Fruit fly (Drosophila melanogaster) whole organism, embryonic: ENCODE results near the gene CG10809.

Experiments used
- BEAF-32 ChIP-seq: fragments of 200-800 bp; sonication (Bioruptor generic); optimal IDR thresholded peaks from 3 replicates; lab custom pipeline; 2017; ENCODE audit warnings: missing biosample characterization, missing genetic modification characterization, mild to moderate bottlenecking, moderate library complexity, missing genetic modification reagents
- Blimp-1 ChIP-seq: fragments of 200-800 bp; sonication (Bioruptor generic); optimal IDR thresholded peaks from 3 replicates; lab custom pipeline; 2018; ENCODE audit warnings: missing biosample characterization, missing genetic modification characterization, mild to moderate bottlenecking, moderate library complexity, missing genetic modification reagents
- CG10274 ChIP-seq: fragments of 200-800 bp; sonication (Bioruptor generic); optimal IDR thresholded peaks from 3 replicates; lab custom pipeline; 2017; ENCODE audit warnings: missing biosample characterization, mild to moderate bottlenecking, missing genetic modification characterization
- CG10543 ChIP-seq: fragments of 200-800 bp; sonication (Bioruptor generic); optimal IDR thresholded peaks from 3 replicates; lab custom pipeline; 2017; ENCODE audit warnings: missing biosample characterization, mild to moderate bottlenecking, missing genetic modification characterization, moderate library complexity
- CG12769 ChIP-seq: fragments of 200-800 bp; sonication (Bioruptor generic); optimal IDR thresholded peaks from 2 replicates; lab custom pipeline; 2019; ENCODE audit warnings: missing biosample characterization, mild to moderate bottlenecking, missing genetic modification characterization, moderate library complexity
- CG13624 ChIP-seq: fragments of 200-800 bp; sonication (Bioruptor generic); optimal IDR thresholded peaks from 2 replicates; lab custom pipeline; 2016; ENCODE audit warnings: missing biosample characterization, missing genetic modification characterization
- CG14667 ChIP-seq: fragments of 200-800 bp; sonication (Bioruptor generic); IDR thresholded peaks from 2 replicates; pipeline ENCODE4 v1.3.6; 2022; ENCODE audit warnings: missing biosample characterization, missing genetic modification characterization
- CG15479 ChIP-seq: fragments of 200-800 bp; sonication (Bioruptor generic); optimal IDR thresholded peaks from 3 replicates; lab custom pipeline; 2019; ENCODE audit warnings: missing biosample characterization, mild to moderate bottlenecking, missing genetic modification characterization, moderate library complexity
- CG1603 ChIP-seq: fragments of 200-800 bp; sonication (Bioruptor generic); optimal IDR thresholded peaks from 2 replicates; lab custom pipeline; 2019; ENCODE audit warnings: missing biosample characterization, mild to moderate bottlenecking, missing genetic modification characterization, moderate library complexity
- CG17568 ChIP-seq: fragments of 200-800 bp; sonication (Bioruptor generic); optimal IDR thresholded peaks from 2 replicates; lab custom pipeline; 2018; ENCODE audit warnings: missing biosample characterization, mild to moderate bottlenecking, missing genetic modification characterization, moderate library complexity
- CG17829 ChIP-seq: fragments of 200-800 bp; optimal IDR thresholded peaks from 2 replicates; lab custom pipeline; 2019; ENCODE audit warnings: missing biosample characterization, mild to moderate bottlenecking, missing genetic modification characterization, moderate library complexity
- CG18619 ChIP-seq: fragments of 200-800 bp; sonication (Bioruptor generic); optimal IDR thresholded peaks from 3 replicates; lab custom pipeline; 2017; ENCODE audit warnings: missing biosample characterization, mild to moderate bottlenecking, missing genetic modification characterization
- CG31388 ChIP-seq: fragments of 200-800 bp; sonication (Bioruptor generic); optimal IDR thresholded peaks from 2 replicates; lab custom pipeline; 2016; ENCODE audit warnings: missing biosample characterization, missing genetic modification characterization
- CG3163 ChIP-seq: fragments of 200-800 bp; sonication (Bioruptor generic); optimal IDR thresholded peaks from 3 replicates; lab custom pipeline; 2016; ENCODE audit warnings: missing biosample characterization, missing genetic modification characterization
- CG32532 ChIP-seq: fragments of 200-800 bp; sonication (Bioruptor generic); IDR thresholded peaks from 2 replicates; pipeline ENCODE4 v1.3.6; 2022; ENCODE audit warnings: missing biosample characterization, missing genetic modification characterization
- CG3726 ChIP-seq: fragments of 200-800 bp; sonication (Bioruptor generic); IDR thresholded peaks from 3 replicates; pipeline ENCODE4, ENCODE4 v1.3.6; 2022; ENCODE audit warnings: missing biosample characterization, missing genetic modification characterization
- CG3838 ChIP-seq: fragments of 200-800 bp; sonication (Bioruptor generic); optimal IDR thresholded peaks from 3 replicates; lab custom pipeline; 2016; ENCODE audit warnings: missing biosample characterization, missing genetic modification characterization
- CG4360 ChIP-seq: fragments of 200-800 bp; sonication (Bioruptor generic); IDR thresholded peaks from 2 replicates; pipeline ENCODE4 v1.3.6; 2022; ENCODE audit warnings: missing biosample characterization, missing genetic modification characterization
- CG6683 ChIP-seq: fragments of 200-800 bp; sonication (Bioruptor generic); optimal IDR thresholded peaks from 2 replicates; lab custom pipeline; 2017; ENCODE audit warnings: missing biosample characterization, mild to moderate bottlenecking, missing genetic modification characterization, missing genetic modification reagents
- CG6813 ChIP-seq: fragments of 200-800 bp; sonication (Bioruptor generic); optimal IDR thresholded peaks from 2 replicates; lab custom pipeline; 2017; ENCODE audit warnings: missing biosample characterization, missing genetic modification characterization, mild to moderate bottlenecking, moderate library complexity, missing genetic modification reagents
- CG7271 ChIP-seq: fragments of 200-800 bp; sonication (Bioruptor generic); optimal IDR thresholded peaks from 2 replicates; lab custom pipeline; 2018; ENCODE audit warnings: missing biosample characterization, mild to moderate bottlenecking, missing genetic modification characterization, moderate library complexity
- CG7839 ChIP-seq: fragments of 200-800 bp; sonication (Bioruptor generic); optimal IDR thresholded peaks from 3 replicates; lab custom pipeline; 2018; ENCODE audit warnings: missing biosample characterization, mild to moderate bottlenecking, missing genetic modification characterization, moderate library complexity
- CG9727 ChIP-seq: fragments of 200-800 bp; sonication (Bioruptor generic); optimal IDR thresholded peaks from 3 replicates; lab custom pipeline; 2017; ENCODE audit warnings: missing biosample characterization, mild to moderate bottlenecking, missing genetic modification characterization
- Drgx ChIP-seq: fragments of 200-800 bp; sonication (Bioruptor generic); IDR thresholded peaks from 2 replicates; pipeline ENCODE4 v1.3.6; 2022; ENCODE audit warnings: missing biosample characterization, missing genetic modification characterization
- Hand ChIP-seq: fragments of 200-800 bp; sonication (Bioruptor generic); optimal IDR thresholded peaks from 2 replicates; lab custom pipeline; 2017; ENCODE audit warnings: mild to moderate bottlenecking, missing biosample characterization, missing genetic modification reagents, missing genetic modification characterization
- Mes4 ChIP-seq: fragments of 200-800 bp; sonication (Bioruptor generic); optimal IDR thresholded peaks from 2 replicates; lab custom pipeline; 2016; ENCODE audit warnings: missing biosample characterization, missing genetic modification characterization
- Poxn ChIP-seq: fragments of 200-800 bp; sonication (Bioruptor generic); IDR thresholded peaks from 2 replicates; pipeline ENCODE4 v1.3.6; 2022; ENCODE audit warnings: missing biosample characterization, missing genetic modification characterization
- Sox102F ChIP-seq: fragments of 200-800 bp; sonication (Bioruptor generic); optimal IDR thresholded peaks from 2 replicates; lab custom pipeline; 2018; ENCODE audit warnings: missing biosample characterization, mild to moderate bottlenecking, missing genetic modification characterization, moderate library complexity
- cad ChIP-seq: fragments of >200 bp; optimal IDR thresholded peaks from 2 replicates; lab custom pipeline; 2017; ENCODE audit warnings: missing biosample characterization, missing genetic modification characterization
- corto ChIP-seq: fragments of 200-800 bp; sonication (Bioruptor generic); optimal IDR thresholded peaks from 2 replicates; lab custom pipeline; 2016; ENCODE audit warnings: missing biosample characterization, mild to moderate bottlenecking, missing genetic modification characterization, moderate library complexity
- da ChIP-seq: fragments of 200-800 bp; sonication (Bioruptor generic); optimal IDR thresholded peaks from 2 replicates; lab custom pipeline; 2016; ENCODE audit warnings: missing biosample characterization, missing genetic modification characterization
- dan ChIP-seq: fragments of 200-800 bp; sonication (Bioruptor generic); IDR thresholded peaks from 2 replicates; pipeline ENCODE4 v1.3.6; 2022; ENCODE audit warnings: missing biosample characterization, missing genetic modification characterization
- ham ChIP-seq: fragments of 200-800 bp; sonication (Bioruptor generic); IDR thresholded peaks from 2 replicates; pipeline ENCODE4 v1.3.6; 2022; ENCODE audit warnings: missing biosample characterization, missing genetic modification characterization
- hbn ChIP-seq: fragments of 200-800 bp; sonication (Bioruptor generic); IDR thresholded peaks from 2 replicates; pipeline ENCODE4 v1.3.6; 2022; ENCODE audit warnings: missing biosample characterization, missing genetic modification characterization; ENCODE audit not compliant: partially characterized antibody
- hth ChIP-seq: fragments of >200 bp; optimal IDR thresholded peaks from 2 replicates; lab custom pipeline; 2017; ENCODE audit warnings: inconsistent platforms
- oc ChIP-seq: fragments of 200-800 bp; sonication (Bioruptor generic); optimal IDR thresholded peaks from 2 replicates; lab custom pipeline; 2018; ENCODE audit warnings: missing biosample characterization, mild to moderate bottlenecking, missing genetic modification characterization, moderate library complexity
- otp ChIP-seq: fragments of 200-800 bp; sonication (Bioruptor generic); IDR thresholded peaks from 3 replicates; pipeline ENCODE4, ENCODE4 v1.3.6; 2022; ENCODE audit warnings: missing biosample characterization, missing genetic modification characterization
- pros ChIP-seq: fragments of 200-800 bp; sonication (Bioruptor generic); optimal IDR thresholded peaks from 3 replicates; lab custom pipeline; 2019; ENCODE audit warnings: missing biosample characterization, mild to moderate bottlenecking, missing genetic modification characterization, moderate library complexity
- pzg ChIP-seq: fragments of 200-800 bp; sonication (Bioruptor generic); optimal IDR thresholded peaks from 3 replicates; lab custom pipeline; 2018; ENCODE audit warnings: missing biosample characterization, mild to moderate bottlenecking, missing genetic modification characterization, moderate library complexity
- salm ChIP-seq: fragments of 200-800 bp; sonication (Bioruptor generic); optimal IDR thresholded peaks from 2 replicates; lab custom pipeline; 2018; ENCODE audit warnings: missing biosample characterization, mild to moderate bottlenecking, missing genetic modification characterization
- schlank ChIP-seq: fragments of 200-800 bp; sonication (Bioruptor generic); optimal IDR thresholded peaks from 2 replicates; lab custom pipeline; 2018; ENCODE audit warnings: missing biosample characterization, mild to moderate bottlenecking, missing genetic modification characterization
- slou ChIP-seq: fragments of 200-800 bp; sonication (Bioruptor generic); optimal IDR thresholded peaks from 3 replicates; lab custom pipeline; 2016; ENCODE audit warnings: missing biosample characterization, missing genetic modification characterization
- wek ChIP-seq: fragments of 200-800 bp; sonication (Bioruptor generic); optimal IDR thresholded peaks from 3 replicates; lab custom pipeline; 2018; ENCODE audit warnings: missing biosample characterization, mild to moderate bottlenecking, missing genetic modification characterization, moderate library complexity
- wor ChIP-seq: fragments of 200-800 bp; sonication (Bioruptor generic); IDR thresholded peaks from 2 replicates; pipeline ENCODE4 v1.3.6; 2022; ENCODE audit warnings: missing biosample characterization, missing genetic modification characterization

CG10809 gene

DNA sequence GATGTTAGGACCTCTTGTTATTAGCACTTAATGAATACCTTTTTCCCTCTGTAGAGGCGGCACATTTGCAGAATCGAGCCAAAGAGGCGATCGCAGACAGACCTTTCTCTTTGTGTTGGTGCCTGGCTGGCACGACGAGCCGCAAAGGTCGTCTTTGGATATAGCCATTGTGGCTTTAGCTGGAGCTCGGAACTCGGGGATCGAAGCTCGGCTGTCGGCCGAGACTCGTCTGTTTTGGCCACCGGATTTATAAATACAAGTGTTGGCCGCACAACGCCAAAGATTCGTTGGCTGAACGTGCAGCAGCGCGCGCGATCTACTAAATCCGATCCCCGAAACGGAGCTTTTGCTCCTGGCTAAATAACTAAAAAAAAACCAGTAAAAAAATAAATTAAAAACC lies 19.0 kb upstream of the CG10809 start, which contains the start of gene CG34382:
CG34382 (plus strand) TSS at position 301 of the 400 bp plus-strand sequence.
- no peak for TF ChIP-seq Mes4 (GFP tag; lab: Kevin White, UChicago)
- 0 out of 3 replicates have a peak, but pooled peaks have one; percentile 23 for TF ChIP-seq CG3726

DNA sequence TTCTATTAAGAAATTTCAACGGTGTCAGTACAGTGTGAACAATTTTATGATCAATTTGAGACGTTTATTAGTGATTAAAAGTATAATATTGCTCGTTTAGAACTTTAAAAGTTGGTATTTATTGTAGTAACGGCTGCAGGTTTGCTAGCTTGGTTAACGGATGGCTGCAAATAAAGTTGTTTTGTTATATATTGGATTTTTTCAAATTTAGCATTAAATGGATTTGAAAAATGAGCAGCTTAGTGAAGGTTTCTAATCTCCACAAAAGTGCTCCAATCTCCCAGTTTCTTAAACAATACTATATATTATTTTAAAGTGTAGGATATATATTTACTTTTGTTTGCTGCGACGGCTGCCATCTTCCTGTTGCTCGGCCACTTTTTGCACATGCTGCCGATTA lies 12.3 kb upstream of the CG10809 start:
- no peak for TF ChIP-seq BEAF-32 (GFP tag; lab: Kevin White, UChicago)
- no peak for TF ChIP-seq cad
- TF ChIP-seq schlank (tag; lab: Kevin White, UChicago) = no peak
- TF ChIP-seq wor (GFP tag; lab: Robert Waterston, UW) = no peak
- TF ChIP-seq Drgx (GFP tag; lab: Robert Waterston, UW) = peak; percentile 49; the same call in 1 of the 2 replicates
- TF ChIP-seq CG9727 (GFP tag; lab: Kevin White, UChicago) = no peak

DNA sequence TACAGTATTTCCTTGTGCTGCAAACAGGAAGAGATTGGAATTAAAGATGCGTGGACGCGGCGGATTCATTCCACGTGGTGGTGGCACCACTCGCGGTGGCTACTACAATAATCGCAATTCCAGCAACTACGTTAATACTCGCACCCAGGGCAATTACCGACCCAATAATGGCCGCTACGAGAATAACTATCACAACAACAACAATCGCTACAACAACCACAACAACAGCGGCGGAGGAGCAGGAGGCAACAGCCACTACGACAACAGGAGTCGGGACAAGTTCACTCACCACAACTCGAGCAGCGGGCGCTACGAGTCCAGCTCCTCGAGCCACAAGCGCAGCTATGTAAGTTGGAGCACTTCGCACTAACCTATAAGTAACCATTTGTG lies 5.4 kb upstream of the CG10809 start:
- TF ChIP-seq CG4360 (GFP tag; lab: Robert Waterston, UW) (peak; percentile 91), CG7839 (no peak)

DNA sequence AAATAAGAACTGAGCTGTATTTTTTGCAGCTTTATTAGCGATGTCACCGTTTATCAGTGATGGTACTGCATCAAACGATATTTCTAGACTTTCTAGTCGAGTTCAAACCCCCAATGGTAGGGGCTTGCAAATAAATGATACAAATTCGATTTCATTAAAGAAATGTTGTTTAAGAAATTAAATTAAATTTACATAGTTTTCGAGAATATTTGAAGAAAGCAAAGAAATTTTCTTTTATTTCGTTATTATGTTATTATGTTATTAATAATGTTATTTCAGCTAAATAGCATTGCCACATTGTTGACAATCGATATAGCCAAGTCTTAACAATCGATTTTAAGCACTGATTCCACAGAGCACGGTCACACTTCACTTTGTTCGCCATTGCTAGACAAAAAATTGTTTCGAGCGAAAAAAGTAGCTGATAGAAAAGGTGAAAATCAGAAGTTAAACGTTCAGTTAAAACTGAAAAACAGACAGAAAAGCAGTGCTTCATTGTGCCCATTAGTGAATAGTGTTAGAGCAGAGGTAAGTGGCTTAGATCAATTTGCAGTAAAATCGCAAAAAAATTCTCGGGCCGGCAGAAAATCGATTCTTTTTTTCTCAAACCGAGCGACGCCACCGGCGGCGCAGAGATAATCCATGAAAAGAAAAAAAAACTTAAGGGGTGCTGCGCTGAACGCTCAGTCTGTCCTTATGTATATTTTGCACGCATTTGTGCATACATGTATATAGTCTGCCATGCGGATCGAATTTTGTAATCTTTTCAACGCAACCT lies 4.8 kb upstream of the CG10809 start, which contains the start of the genes iPLA2-VIA and Ciz1:
iPLA2-VIA (minus strand) TSS at position 75 of the 778 bp plus-strand sequence.
Ciz1 (plus strand) TSS at position 365 of the 778 bp plus-strand sequence.
- no peak for TF ChIP-seq CG13624 (GFP tag; lab: Kevin White, UChicago)
- no peak for TF ChIP-seq Poxn (GFP tag; lab: Robert Waterston, UW)
- no peak for TF ChIP-seq dan (GFP tag; lab: Robert Waterston, UW)
- TF ChIP-seq CG15479 (GFP tag; lab: Kevin White, UChicago) = no peak
- no peak for TF ChIP-seq da (GFP tag; lab: Kevin White, UChicago)
- no peak for TF ChIP-seq CG3163 (GFP tag; lab: Kevin White, UChicago)
- no peak for TF ChIP-seq slou (GFP tag; lab: Kevin White, UChicago)
- TF ChIP-seq CG6683 (GFP tag; lab: Kevin White, UChicago) = no peak
- TF ChIP-seq CG17568 (GFP tag; lab: Kevin White, UChicago) = no peak
- no peak for TF ChIP-seq CG3838 (GFP tag; lab: Kevin White, UChicago)
- no peak for TF ChIP-seq ham (GFP tag; lab: Robert Waterston, UW)
- TF ChIP-seq CG18619 (GFP tag; lab: Kevin White, UChicago) = no peak
- TF ChIP-seq CG10543 (GFP tag; lab: Kevin White, UChicago) = no peak
- TF ChIP-seq CG1603 (tag; lab: Kevin White, UChicago) = no peak
- TF ChIP-seq hth (lab: Kevin White, UChicago) = no peak
- TF ChIP-seq CG14667 (GFP tag; lab: Robert Waterston, UW) = no peak
- TF ChIP-seq CG31388 (GFP tag; lab: Kevin White, UChicago) = no peak
- TF ChIP-seq oc (tag; lab: Kevin White, UChicago) = no peak
- no peak for TF ChIP-seq wek (GFP tag; lab: Kevin White, UChicago)
- TF ChIP-seq hbn = peak; percentile 50; the same call in 1 of the 2 replicates
- TF ChIP-seq CG7271 (tag; lab: Kevin White, UChicago) = no peak
- TF ChIP-seq Sox102F (GFP tag; lab: Kevin White, UChicago) = no peak
- no peak for TF ChIP-seq CG6813 (GFP tag; lab: Kevin White, UChicago)
- no peak for TF ChIP-seq CG32532 (GFP tag; lab: Robert Waterston, UW)
- no peak for TF ChIP-seq Blimp-1 (GFP tag; lab: Kevin White, UChicago)
- TF ChIP-seq otp (GFP tag; lab: Robert Waterston, UW) = no peak
- no peak for TF ChIP-seq pros (GFP tag; lab: Kevin White, UChicago)
- no peak for TF ChIP-seq Hand (GFP tag; lab: Kevin White, UChicago)
- TF ChIP-seq CG12769 = no peak
- TF ChIP-seq salm (tag; lab: Kevin White, UChicago) = no peak
- TF ChIP-seq CG10274 (GFP tag; lab: Kevin White, UChicago) = no peak
- TF ChIP-seq pzg (GFP tag; lab: Kevin White, UChicago) = peak; percentile 79
- peak; percentile 52 for TF ChIP-seq CG17829
- TF ChIP-seq corto = no peak
